Fruit fly (Drosophila melanogaster): Measurements from ENCODE around the gene Fgop2.

- TF ChIP-seq CG11617 (GFP tag; optimal IDR thresholded peaks at IDR 0.05) (no peak), cnc (optimal IDR thresholded peaks at IDR 0.05) (no peak), kay (GFP tag; ENCODE audit: borderline replicate concordance) (no peak), CG33017 (tag; optimal IDR thresholded peaks at IDR 0.05) (no peak), CG14711 (tag; optimal IDR thresholded peaks at IDR 0.05) (no peak), ovo (GFP tag; optimal IDR thresholded peaks at IDR 0.05) (no peak), CG1620 (GFP tag; optimal IDR thresholded peaks at IDR 0.05) (no peak), Crg-1 (GFP tag; optimal IDR thresholded peaks at IDR 0.05) (no peak), tj (GFP tag; optimal IDR thresholded peaks at IDR 0.05) (peak; percentile 46), toe (GFP tag; optimal IDR thresholded peaks at IDR 0.05) (no peak), Mnt (GFP tag; optimal IDR thresholded peaks at IDR 0.05) (peak; percentile 45), bab1 (GFP tag; optimal IDR thresholded peaks at IDR 0.05) (no peak), CG5204 (GFP tag; optimal IDR thresholded peaks at IDR 0.05) (no peak), cic (GFP tag; optimal IDR thresholded peaks at IDR 0.05) (peak; percentile 55)
Observed at dm6 chr2L:6920661-6921359, 24.3 kb downstream of the Fgop2 start, which contains the start of gene Hrb27C.

Data from whole organism, adult.